In genomic region chr3L:8191042-8191613, dm6 we compare ENCODE assay signal across 4 fruit fly cellular contexts.
TF ChIP-seq lines count a peak whose summit lies in the region.

Gene MED24, plus strand, starts transcription at chr3L:8191270.

- no peak for TF ChIP-seq CTCF in whole organism, embryonic (GFP tag; optimal IDR thresholded peaks at IDR 0.05; lab: Kevin White, UChicago)

TF ChIP-seq in whole organism, adult, 20 proteins besides CTCF, POLR2A, EP300 and RAD21:
- TF ChIP-seq Crg-1 (GFP tag; optimal IDR thresholded peaks at IDR 0.05; lab: Kevin White, UChicago), result no peak
- peak; percentile 9 for TF ChIP-seq CG33017 (tag; optimal IDR thresholded peaks at IDR 0.05; lab: Kevin White, UChicago)
- no peak for TF ChIP-seq kay (GFP tag; lab: Kevin White, UChicago; ENCODE audit: borderline replicate concordance)
- no peak for TF ChIP-seq ovo (GFP tag; optimal IDR thresholded peaks at IDR 0.05; lab: Kevin White, UChicago)
- peak; percentile 53 for TF ChIP-seq CG14711 (tag; optimal IDR thresholded peaks at IDR 0.05; lab: Kevin White, UChicago)
- TF ChIP-seq bab1 (GFP tag; optimal IDR thresholded peaks at IDR 0.05; lab: Kevin White, UChicago), result peak; percentile 23
- no peak for TF ChIP-seq Clk (GFP tag; optimal IDR thresholded peaks at IDR 0.05; lab: Kevin White, UChicago)
- no peak for TF ChIP-seq CG5204 (GFP tag; optimal IDR thresholded peaks at IDR 0.05; lab: Kevin White, UChicago)
- no peak for TF ChIP-seq CG12768 (GFP tag; optimal IDR thresholded peaks at IDR 0.05; lab: Kevin White, UChicago)
- TF ChIP-seq cnc (optimal IDR thresholded peaks at IDR 0.05; lab: Kevin White, UChicago), result no peak
- TF ChIP-seq CG7045 (GFP tag; optimal IDR thresholded peaks at IDR 0.05; lab: Kevin White, UChicago), result peak; percentile 14
- TF ChIP-seq CG7101 (tag; optimal IDR thresholded peaks at IDR 0.05; lab: Kevin White, UChicago), result peak; percentile 35
- no peak for TF ChIP-seq toe (GFP tag; optimal IDR thresholded peaks at IDR 0.05; lab: Kevin White, UChicago)
- TF ChIP-seq Hr96 (GFP tag; optimal IDR thresholded peaks at IDR 0.05; lab: Kevin White, UChicago), result no peak
- no peak for TF ChIP-seq tj (GFP tag; optimal IDR thresholded peaks at IDR 0.05; lab: Kevin White, UChicago)
- TF ChIP-seq CG11617 (GFP tag; optimal IDR thresholded peaks at IDR 0.05; lab: Kevin White, UChicago), result no peak
- TF ChIP-seq Mnt (GFP tag; optimal IDR thresholded peaks at IDR 0.05; lab: Kevin White, UChicago), result peak; percentile 20

TF ChIP-seq in whole organism, embryonic, 481 proteins besides CTCF, POLR2A, EP300 and RAD21 (continues in another document):
- TF ChIP-seq pzg (GFP tag; optimal IDR thresholded peaks at IDR 0.05; lab: Kevin White, UChicago) (peak; percentile 47), CG16815 (GFP tag; optimal IDR thresholded peaks at IDR 0.05; lab: Kevin White, UChicago) (no peak), MESR4 (GFP tag; optimal IDR thresholded peaks at IDR 0.05; lab: Kevin White, UChicago) (peak; percentile 59), Six4 (GFP tag; optimal IDR thresholded peaks at IDR 0.05; lab: Kevin White, UChicago) (no peak), gfzf (GFP tag; optimal IDR thresholded peaks at IDR 0.05; lab: Kevin White, UChicago) (peak; percentile 71), B-H2 (GFP tag; optimal IDR thresholded peaks at IDR 0.05; lab: Kevin White, UChicago) (peak; percentile 16), CG18476 (GFP tag; optimal IDR thresholded peaks at IDR 0.05; lab: Kevin White, UChicago) (no peak), hbn (GFP tag; IDR thresholded peaks at IDR 0.05; lab: Robert Waterston, UW; ENCODE audit: partially characterized antibody) (no peak), zen (tag; optimal IDR thresholded peaks at IDR 0.05; lab: Kevin White, UChicago) (peak; percentile 28), Dbx (GFP tag; IDR thresholded peaks at IDR 0.05; lab: Robert Waterston, UW) (no peak), CG15011 (GFP tag; optimal IDR thresholded peaks at IDR 0.05; lab: Kevin White, UChicago) (no peak), CG34224 (GFP tag; IDR thresholded peaks at IDR 0.05; lab: Robert Waterston, UW; ENCODE audit: partially characterized antibody) (peak; percentile 22; the same call in 1 of the 3 replicates), CG2678 (tag; optimal IDR thresholded peaks at IDR 0.05; lab: Kevin White, UChicago) (no peak), CG10267 (tag; optimal IDR thresholded peaks at IDR 0.05; lab: Kevin White, UChicago) (peak; percentile 95), Xbp1 (GFP tag; optimal IDR thresholded peaks at IDR 0.05; lab: Kevin White, UChicago) (peak; percentile 1), trem (tag; optimal IDR thresholded peaks at IDR 0.05; lab: Kevin White, UChicago) (peak; percentile 32), Fer1 (GFP tag; optimal IDR thresholded peaks at IDR 0.05; lab: Kevin White, UChicago) (peak; percentile 9), CG30020 (tag; optimal IDR thresholded peaks at IDR 0.05; lab: Kevin White, UChicago) (no peak), BEAF-32 (GFP tag; optimal IDR thresholded peaks at IDR 0.05; lab: Kevin White, UChicago) (peak; percentile 17), CG14710 (tag; optimal IDR thresholded peaks at IDR 0.05; lab: Kevin White, UChicago) (peak; percentile 38), CG9797 (GFP tag; optimal IDR thresholded peaks at IDR 0.05; lab: Kevin White, UChicago) (peak; percentile 42), ems (GFP tag; optimal IDR thresholded peaks at IDR 0.05; lab: Kevin White, UChicago) (no peak), E2f2 (GFP tag; IDR thresholded peaks at IDR 0.05; lab: Robert Waterston, UW) (peak; percentile 84), lbe (GFP tag; optimal IDR thresholded peaks at IDR 0.05; lab: Kevin White, UChicago) (peak; percentile 15), stwl (tag; optimal IDR thresholded peaks at IDR 0.05; lab: Kevin White, UChicago) (peak; percentile 82), rib (GFP tag; IDR thresholded peaks at IDR 0.05; lab: Robert Waterston, UW) (no peak)

TF ChIP-seq in whole organism, prepupa, 60 proteins besides CTCF, POLR2A, EP300 and RAD21:
- TF ChIP-seq CG3032 (tag; optimal IDR thresholded peaks at IDR 0.05; lab: Kevin White, UChicago), result peak; percentile 0
- no peak for TF ChIP-seq CG8319 (GFP tag; optimal IDR thresholded peaks at IDR 0.05; lab: Kevin White, UChicago)
- TF ChIP-seq esn (GFP tag; optimal IDR thresholded peaks at IDR 0.05; lab: Kevin White, UChicago), result peak; percentile 21
- no peak for TF ChIP-seq CG11294 (GFP tag; IDR thresholded peaks at IDR 0.05; lab: Robert Waterston, UW)
TF ChIP-seq in whole organism, prepupa: peak in this region for 2.

TF ChIP-seq in whole organism, wandering third instar larva, 38 proteins besides CTCF, POLR2A, EP300 and RAD21:
- TF ChIP-seq Hr83 (GFP tag; optimal IDR thresholded peaks at IDR 0.05; lab: Kevin White, UChicago; ENCODE audit: poor library complexity, severe bottlenecking), result no peak
- peak; percentile 35 for TF ChIP-seq rgr (GFP tag; optimal IDR thresholded peaks at IDR 0.05; lab: Kevin White, UChicago)
TF ChIP-seq in whole organism, wandering third instar larva: peak in this region for 1.
